Worm (Caenorhabditis elegans): ENCODE data around the gene M05D6.9.

Gene M05D6.9

DNA sequence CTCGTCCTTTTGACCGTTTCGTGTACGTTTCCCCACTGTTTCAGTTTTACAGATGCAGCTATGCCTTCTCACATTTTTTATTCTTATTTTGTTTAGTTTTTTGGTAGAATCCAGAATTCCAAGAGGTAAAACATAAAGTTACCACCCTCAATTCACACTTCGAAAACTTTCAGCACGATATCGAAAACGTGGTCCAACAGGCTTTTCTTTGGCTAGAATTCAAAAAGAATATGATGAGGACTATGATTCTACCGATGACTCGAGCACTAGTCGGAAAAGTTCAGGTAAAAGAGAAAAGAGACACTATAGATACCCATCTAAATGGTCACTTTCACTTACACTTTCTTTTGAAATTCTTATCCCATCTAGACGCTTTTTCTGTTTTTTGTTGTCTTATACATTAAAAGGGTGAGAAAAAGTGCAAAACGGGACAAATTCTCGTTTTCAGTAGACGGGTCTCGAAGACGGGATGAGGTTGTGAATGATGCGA is at the start of gene M05D6.9:
Gene M05D6.9, plus strand, starts transcription at position 51 of the 490 bp plus-strand sequence.
- TF ChIP-seq T22C8.4 (GFP tag; IDR thresholded peaks at IDR 0.05) (no peak), ztf-29 (GFP tag; IDR thresholded peaks at IDR 0.05) (no peak), cog-1 (tag; optimal IDR thresholded peaks at IDR 0.05) (no peak), med-1 (GFP tag; optimal IDR thresholded peaks at IDR 0.05; ENCODE audit: insufficient read depth) (no peak), klf-2 (GFP tag; conservative IDR thresholded peaks at IDR 0.05) (no peak)

DNA sequence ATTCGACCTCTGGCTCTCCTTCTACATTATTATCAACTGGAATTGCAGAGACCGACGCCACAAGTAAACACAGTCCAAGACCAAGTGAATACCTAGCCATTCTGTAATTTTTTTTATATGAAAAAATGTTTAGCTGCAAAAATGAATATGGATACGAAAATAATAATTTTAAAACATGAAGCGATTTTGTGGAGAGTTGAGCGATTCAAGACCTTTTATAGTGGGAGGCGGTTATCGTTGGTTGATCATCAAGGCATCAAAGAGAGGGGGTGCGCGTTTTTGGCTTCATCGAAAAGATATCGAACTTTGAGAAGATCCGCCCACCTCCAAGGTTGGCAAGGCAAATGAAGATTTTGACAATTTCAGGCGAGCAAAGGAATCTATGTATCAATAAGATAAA is 47.3 kb upstream of the M05D6.9 start, which contains the start of gene cut-3:
Gene cut-3, minus strand, starts transcription at position 101 of the 400 bp plus-strand sequence.
- TF ChIP-seq ztf-29 (GFP tag; IDR thresholded peaks at IDR 0.05): no peak
- no peak for TF ChIP-seq klf-2 (GFP tag; conservative IDR thresholded peaks at IDR 0.05)

DNA sequence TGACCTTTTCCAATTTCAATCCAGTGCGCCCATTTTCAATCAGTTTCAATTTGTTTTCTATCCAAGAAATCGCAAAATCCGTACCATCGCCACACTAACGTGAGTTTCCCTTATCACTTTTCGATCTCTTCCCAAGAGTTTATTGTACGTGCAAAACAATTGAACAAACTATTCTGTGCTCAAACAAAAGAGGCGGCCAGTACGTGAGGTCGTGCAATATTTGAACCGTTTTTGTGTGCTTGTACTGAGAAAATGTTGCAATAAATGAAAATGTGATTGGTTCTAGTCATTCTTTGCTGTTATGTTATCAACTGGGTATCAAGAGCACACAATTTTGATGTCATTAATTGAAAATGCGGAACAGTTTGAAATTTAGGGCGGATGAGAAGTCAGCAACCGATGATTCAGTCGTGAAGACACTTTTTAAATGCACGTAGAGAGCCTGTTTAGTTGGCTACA is 44.4 kb upstream of the M05D6.9 start, which contains the start of gene F22B5.4:
Gene F22B5.4, plus strand, starts transcription at position 51 of the 459 bp plus-strand sequence.
- TF ChIP-seq ztf-29 (GFP tag; IDR thresholded peaks at IDR 0.05): no peak
- TF ChIP-seq ref-1 (GFP tag; conservative IDR thresholded peaks at IDR 0.05): no peak
- TF ChIP-seq T22C8.4 (GFP tag; IDR thresholded peaks at IDR 0.05): no peak
- no peak for TF ChIP-seq med-1 (GFP tag; optimal IDR thresholded peaks at IDR 0.05; ENCODE audit: insufficient read depth)
- no peak for TF ChIP-seq flt-1 (GFP tag; IDR thresholded peaks at IDR 0.05)

DNA sequence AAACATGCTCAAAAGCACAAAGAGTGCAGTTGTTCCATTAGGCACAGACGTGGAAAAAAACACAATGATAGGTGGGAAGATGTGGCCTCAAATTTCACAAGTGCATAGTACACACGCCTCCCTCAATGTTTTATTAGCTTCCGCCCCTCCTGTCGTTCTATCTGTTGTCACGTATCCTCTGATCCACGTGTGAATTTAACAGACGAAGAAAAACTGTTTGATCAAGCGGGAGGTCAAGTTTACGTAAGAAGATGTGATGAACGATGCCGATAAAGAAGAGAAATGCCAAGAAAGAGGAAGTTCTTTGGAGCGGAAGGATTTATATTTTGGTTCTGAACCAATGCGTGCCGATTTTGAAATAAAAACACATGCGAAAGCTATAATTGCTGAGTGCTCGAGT is 43.3 kb upstream of the M05D6.9 start:
- TF ChIP-seq ztf-23 (GFP tag; IDR thresholded peaks at IDR 0.05): no peak
- no peak for TF ChIP-seq T22C8.4 (GFP tag; IDR thresholded peaks at IDR 0.05)
- no peak for TF ChIP-seq ztf-29 (GFP tag; IDR thresholded peaks at IDR 0.05)

DNA sequence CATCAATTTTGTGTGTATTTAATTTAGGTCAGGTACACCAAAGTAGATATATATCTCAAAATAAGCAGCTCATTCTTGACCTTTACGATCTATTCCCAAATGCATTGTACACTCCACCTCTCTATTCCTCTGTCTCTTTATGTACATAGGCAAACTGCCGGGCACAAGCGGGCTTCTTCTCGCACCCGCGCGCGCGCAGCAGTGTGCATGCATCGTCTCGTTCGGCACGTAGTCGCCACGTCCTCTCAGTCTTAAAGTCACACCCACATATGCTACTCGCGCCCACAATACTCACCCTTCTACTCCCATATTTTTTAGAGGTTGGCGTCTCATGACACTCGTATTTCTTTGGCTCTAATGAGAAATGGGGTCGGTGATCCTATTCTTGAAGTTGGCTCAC is 42.7 kb upstream of the M05D6.9 start:
- TF ChIP-seq T22C8.4 (GFP tag; IDR thresholded peaks at IDR 0.05) (no peak), ztf-23 (GFP tag; IDR thresholded peaks at IDR 0.05) (no peak), cog-1 (tag; optimal IDR thresholded peaks at IDR 0.05) (no peak), ztf-29 (GFP tag; IDR thresholded peaks at IDR 0.05) (no peak), med-1 (GFP tag; optimal IDR thresholded peaks at IDR 0.05; ENCODE audit: insufficient read depth) (no peak), ref-1 (GFP tag; conservative IDR thresholded peaks at IDR 0.05) (no peak), flt-1 (GFP tag; IDR thresholded peaks at IDR 0.05) (no peak), klf-2 (GFP tag; conservative IDR thresholded peaks at IDR 0.05) (no peak), tab-1 (GFP tag; IDR thresholded peaks at IDR 0.05) (no peak)

DNA sequence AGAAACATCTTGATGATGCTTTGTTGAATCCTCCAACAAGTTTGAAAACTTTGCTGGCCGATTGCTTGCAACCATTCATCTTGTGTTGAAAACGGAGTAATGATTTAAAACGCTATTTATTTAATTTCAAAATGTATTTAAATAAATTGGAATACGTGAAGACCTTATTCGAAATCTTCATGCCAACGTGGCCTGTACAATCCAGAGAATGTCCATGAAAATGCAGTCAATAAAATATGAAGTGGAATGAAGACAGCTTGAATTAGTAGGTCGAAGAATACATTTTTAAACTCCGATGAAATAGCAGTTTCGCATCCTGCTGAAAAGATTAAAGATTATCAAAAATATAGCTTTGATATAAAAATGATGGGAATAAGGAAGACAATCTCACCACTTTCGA is 39.6 kb upstream of the M05D6.9 start, which contains the start of gene F22B5.5:
Gene F22B5.5, minus strand, starts transcription at position 101 of the 400 bp plus-strand sequence.
- TF ChIP-seq flt-1 (GFP tag; IDR thresholded peaks at IDR 0.05) (no peak), med-1 (GFP tag; optimal IDR thresholded peaks at IDR 0.05; ENCODE audit: insufficient read depth) (no peak), ztf-23 (GFP tag; IDR thresholded peaks at IDR 0.05) (no peak), tab-1 (GFP tag; IDR thresholded peaks at IDR 0.05) (no peak), klf-2 (GFP tag; conservative IDR thresholded peaks at IDR 0.05) (no peak), cog-1 (tag; optimal IDR thresholded peaks at IDR 0.05) (no peak), T22C8.4 (GFP tag; IDR thresholded peaks at IDR 0.05) (no peak), ztf-29 (GFP tag; IDR thresholded peaks at IDR 0.05) (no peak), ref-1 (GFP tag; conservative IDR thresholded peaks at IDR 0.05) (no peak)

DNA sequence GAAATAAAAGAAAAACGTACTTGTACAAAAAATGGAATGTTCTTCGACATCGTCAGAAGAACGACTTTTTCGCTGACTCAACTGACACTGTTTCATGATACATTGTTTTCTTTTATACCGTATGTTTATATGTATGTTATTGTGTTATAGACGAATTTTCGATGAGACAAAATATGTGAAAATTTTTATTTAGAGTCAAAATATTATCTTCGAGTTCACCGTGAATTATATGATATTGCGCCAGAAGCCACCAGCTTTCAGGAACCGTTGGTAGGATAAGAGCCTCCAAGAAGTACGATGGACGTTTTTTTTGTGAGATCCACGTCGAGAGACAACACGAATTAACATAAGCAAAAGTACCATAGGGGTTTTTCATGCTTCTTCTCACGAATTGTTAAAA is 38.0 kb upstream of the M05D6.9 start, which contains the start of gene F22B5.6:
Gene F22B5.6, minus strand, starts transcription at position 101 of the 400 bp plus-strand sequence.
- TF ChIP-seq cog-1 (tag; optimal IDR thresholded peaks at IDR 0.05) (no peak), tab-1 (GFP tag; IDR thresholded peaks at IDR 0.05) (no peak), T22C8.4 (GFP tag; IDR thresholded peaks at IDR 0.05) (no peak), klf-2 (GFP tag; conservative IDR thresholded peaks at IDR 0.05) (no peak), med-1 (GFP tag; optimal IDR thresholded peaks at IDR 0.05; ENCODE audit: insufficient read depth) (no peak), ztf-29 (GFP tag; IDR thresholded peaks at IDR 0.05) (no peak), flt-1 (GFP tag; IDR thresholded peaks at IDR 0.05) (no peak), ref-1 (GFP tag; conservative IDR thresholded peaks at IDR 0.05) (no peak), ztf-23 (GFP tag; IDR thresholded peaks at IDR 0.05) (no peak)

DNA sequence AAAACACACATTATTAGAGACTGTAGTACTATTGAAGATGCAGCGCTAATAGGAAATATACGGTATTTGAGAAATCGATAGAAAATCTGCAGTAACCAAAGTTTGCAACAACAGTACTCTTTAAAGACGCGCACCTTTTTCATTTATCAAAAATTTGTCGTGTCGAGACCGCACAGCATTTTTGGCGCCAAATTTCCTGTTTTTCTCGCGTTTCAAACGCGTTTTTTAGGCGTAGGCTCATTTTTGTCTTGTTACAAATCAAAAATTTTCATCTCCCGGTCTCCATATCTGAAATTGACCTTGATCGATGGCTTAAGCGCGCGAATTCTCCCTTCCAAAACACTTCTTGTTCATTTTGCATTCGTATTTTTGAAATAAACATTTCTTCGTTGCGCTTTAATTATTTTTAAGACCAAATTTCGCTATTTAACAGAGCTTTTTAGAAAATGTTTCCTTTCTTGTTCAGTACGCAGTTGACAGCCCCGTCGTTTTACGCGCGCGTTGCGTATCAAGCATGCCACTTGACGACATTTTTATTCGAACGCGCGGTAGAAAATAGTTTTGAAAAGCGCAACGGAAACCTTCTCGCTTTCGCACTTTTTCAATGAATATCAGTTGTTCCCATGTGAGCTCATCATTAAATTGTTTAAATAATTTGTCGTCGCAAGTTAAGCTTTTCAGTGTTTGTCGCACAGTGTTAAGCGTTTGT is 37.2 kb upstream of the M05D6.9 start:
- no peak for TF ChIP-seq klf-2 (GFP tag; conservative IDR thresholded peaks at IDR 0.05)
- no peak for TF ChIP-seq ztf-29 (GFP tag; IDR thresholded peaks at IDR 0.05)
- no peak for TF ChIP-seq tab-1 (GFP tag; IDR thresholded peaks at IDR 0.05)
- TF ChIP-seq cog-1 (tag; optimal IDR thresholded peaks at IDR 0.05): no peak
- TF ChIP-seq ref-1 (GFP tag; conservative IDR thresholded peaks at IDR 0.05): no peak
- TF ChIP-seq med-1 (GFP tag; optimal IDR thresholded peaks at IDR 0.05; ENCODE audit: insufficient read depth): no peak
- no peak for TF ChIP-seq T22C8.4 (GFP tag; IDR thresholded peaks at IDR 0.05)
- TF ChIP-seq ztf-23 (GFP tag; IDR thresholded peaks at IDR 0.05): no peak
- no peak for TF ChIP-seq flt-1 (GFP tag; IDR thresholded peaks at IDR 0.05)

DNA sequence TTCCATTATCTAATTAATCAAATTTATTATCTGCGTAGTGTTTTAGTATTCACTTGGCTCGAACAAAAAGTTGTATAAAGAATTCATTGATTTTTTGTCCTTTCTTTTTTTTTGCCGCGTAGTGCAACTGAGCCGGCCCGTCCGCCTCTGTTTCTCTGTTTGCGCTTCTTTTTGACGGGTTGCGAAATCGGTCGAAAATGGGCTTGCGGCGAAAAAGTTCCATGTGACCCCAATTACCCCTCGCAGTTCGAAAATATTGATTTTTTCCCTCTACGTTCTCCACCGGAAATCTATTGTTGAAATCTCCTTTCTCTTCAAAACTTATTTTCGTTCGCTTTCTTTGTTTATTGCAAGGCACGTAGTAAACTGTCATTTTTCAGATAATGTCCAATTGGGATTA is 36.6 kb upstream of the M05D6.9 start, which contains the start of gene zyg-9:
Gene zyg-9, plus strand, starts transcription at position 381 of the 400 bp plus-strand sequence.
- 0 out of 2 replicates have a peak, but pooled peaks have one; percentile 14 for TF ChIP-seq T22C8.4 (GFP tag; IDR thresholded peaks at IDR 0.05)
- no peak for TF ChIP-seq cog-1 (tag; optimal IDR thresholded peaks at IDR 0.05)

DNA sequence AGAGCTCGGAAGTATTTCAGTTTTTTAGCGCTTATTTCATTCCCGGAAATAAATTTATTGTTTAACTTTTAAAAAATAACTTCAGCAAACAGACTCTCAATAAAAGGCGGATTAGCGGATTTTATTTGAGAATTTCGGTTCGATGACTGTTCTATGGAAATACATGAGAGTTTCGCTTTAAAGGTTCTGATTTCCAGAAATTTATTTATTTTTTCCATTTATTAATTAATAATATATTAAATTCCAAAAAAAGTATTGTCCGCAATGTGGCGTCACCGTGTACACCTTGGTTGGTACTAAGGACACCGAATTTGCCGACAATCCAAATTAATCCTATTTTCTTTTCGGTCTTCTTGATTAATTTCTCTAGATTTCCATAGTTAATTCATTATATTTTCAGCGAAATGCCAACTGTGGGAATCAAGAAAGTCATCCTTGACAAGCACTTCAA is 29.6 kb upstream of the M05D6.9 start, which contains the start of gene fars-3:
Gene fars-3, plus strand, starts transcription at position 401 of the 451 bp plus-strand sequence.
- TF ChIP-seq klf-2 (GFP tag; conservative IDR thresholded peaks at IDR 0.05): no peak
- TF ChIP-seq flt-1 (GFP tag; IDR thresholded peaks at IDR 0.05): 0 out of 2 replicates have a peak, but pooled peaks have one; percentile 49
- no peak for TF ChIP-seq med-1 (GFP tag; optimal IDR thresholded peaks at IDR 0.05; ENCODE audit: insufficient read depth)
- TF ChIP-seq tab-1 (GFP tag; IDR thresholded peaks at IDR 0.05): no peak
- TF ChIP-seq ref-1 (GFP tag; conservative IDR thresholded peaks at IDR 0.05): no peak
- TF ChIP-seq T22C8.4 (GFP tag; IDR thresholded peaks at IDR 0.05): no peak
- no peak for TF ChIP-seq cog-1 (tag; optimal IDR thresholded peaks at IDR 0.05)

Measured in whole organism, midembryonic.